Worm (Caenorhabditis elegans) whole organism, L2 larva: ENCODE data around the gene E02H1.1.

Source experiments
- R02D3.7 ChIP-seq: fragments of 150-350 bp; optimal IDR thresholded peaks from 2 replicates; lab custom pipeline; 2014; ENCODE audit warnings: missing biosample characterization, missing genetic modification characterization
- Y55F3AM.14 ChIP-seq: fragments of 200-800 bp; sonication (Bioruptor generic); optimal IDR thresholded peaks from 2 replicates; lab custom pipeline; 2018; ENCODE audit warnings: mild to moderate bottlenecking, missing genetic modification characterization, missing compliant biosample characterization
- ZK546.5 ChIP-seq: sonication (generic microtip); optimal IDR thresholded peaks from 2 replicates; lab custom pipeline; 2017; ENCODE audit warnings: missing biosample characterization, missing genetic modification characterization
- ceh-82 ChIP-seq: fragments of 150-350 bp; optimal IDR thresholded peaks from 2 replicates; lab custom pipeline; 2014; ENCODE audit warnings: missing biosample characterization, missing genetic modification characterization
- elt-1 ChIP-seq: fragments of 150-350 bp; optimal IDR thresholded peaks from 2 replicates; lab custom pipeline; 2014; ENCODE audit warnings: missing biosample characterization, missing genetic modification characterization
- elt-3 ChIP-seq: sonication (generic microtip); optimal IDR thresholded peaks from 2 replicates; lab custom pipeline; 2017; ENCODE audit warnings: missing biosample characterization, missing genetic modification characterization
- gmeb-1 ChIP-seq: fragments of 150-350 bp; optimal IDR thresholded peaks from 2 replicates; lab custom pipeline; 2014; ENCODE audit warnings: missing biosample characterization, missing genetic modification characterization
- lin-11 ChIP-seq: fragments of 150-350 bp; sonication (generic microtip); optimal IDR thresholded peaks from 2 replicates; lab custom pipeline; 2014; ENCODE audit warnings: missing biosample characterization, missing genetic modification characterization, inconsistent platforms, mixed read lengths
- lin-13 ChIP-seq: fragments of 150-350 bp; optimal IDR thresholded peaks from 2 replicates; lab custom pipeline; 2014; ENCODE audit warnings: missing biosample characterization, missing genetic modification reagents, missing genetic modification characterization
- lsy-2 ChIP-seq, 2 experiments: fragments of 150-350 bp in 1 of 2; sonication (generic microtip) in 1 of 2; optimal IDR thresholded peaks; 2 replicates each; lab custom pipeline; 2014 to 2017; ENCODE audit warnings: missing biosample characterization in 2 of 2, missing genetic modification characterization in 2 of 2
- nhr-11 ChIP-seq: fragments of 150-350 bp; optimal IDR thresholded peaks from 2 replicates; lab custom pipeline; 2014; ENCODE audit warnings: missing biosample characterization, missing genetic modification characterization
- snpc-4 ChIP-seq: fragments of 150-350 bp; optimal IDR thresholded peaks from 2 replicates; lab custom pipeline; 2014; ENCODE audit warnings: missing biosample characterization, missing genetic modification characterization
- unc-62 ChIP-seq: fragments of 150-350 bp; optimal IDR thresholded peaks from 2 replicates; lab custom pipeline; 2014; ENCODE audit warnings: missing biosample characterization, missing genetic modification reagents, missing genetic modification characterization
- ztf-11 ChIP-seq: sonication (generic microtip); optimal IDR thresholded peaks from 2 replicates; lab custom pipeline; 2017; ENCODE audit warnings: missing biosample characterization, missing genetic modification characterization

DNA sequence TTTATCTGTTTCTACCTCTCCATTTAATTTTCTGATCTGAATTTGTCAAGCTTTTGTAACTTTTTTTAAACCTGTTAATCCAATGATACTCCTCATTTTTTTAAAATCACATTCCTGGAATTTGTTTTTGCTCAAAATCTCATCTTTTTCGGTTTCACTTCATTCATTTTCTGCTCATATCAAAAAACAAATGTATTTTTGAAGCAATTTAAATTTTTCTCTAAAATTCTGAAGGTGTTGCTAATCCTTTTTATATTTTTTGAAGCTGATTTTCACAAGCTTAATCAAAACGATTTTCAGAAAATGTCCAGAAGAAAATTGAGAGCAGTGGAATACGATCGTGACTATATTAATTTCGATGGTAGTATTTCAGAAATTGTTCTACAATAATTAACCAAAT is 4.0 kb upstream of the E02H1.1 start, which contains the start of gene E02H1.5:
- TF ChIP-seq unc-62 (GFP tag; lab: Kevin White, UChicago) (no peak), gmeb-1 (tag; lab: Kevin White, UChicago) (no peak), ztf-11 (no peak), lin-13 (no peak), elt-3 (tag; lab: Kevin White, UChicago) (no peak), nhr-11 (tag; lab: Kevin White, UChicago) (no peak), lsy-2 (tag; optimal IDR thresholded peaks at IDR 0.05; lab: Kevin White, UChicago) (no peak), ceh-82 (no peak), lin-11 (no peak), R02D3.7 (tag; lab: Kevin White, UChicago) (no peak), snpc-4 (tag; lab: Kevin White, UChicago) (no peak), elt-1 (tag; lab: Kevin White, UChicago) (no peak), ZK546.5 (no peak), Y55F3AM.14 (no peak)
